Worm (Caenorhabditis elegans) whole organism, L4 larva: ENCODE data around the gene Y50D7A.1.

Experiments used
- ama-1 ChIP-seq: fragments of 150-350 bp; optimal IDR thresholded peaks from 2 replicates; lab custom pipeline; 2014; ENCODE audit warnings: inconsistent platforms, mixed read lengths
- ces-1 ChIP-seq: fragments of 150-350 bp; sonication (generic microtip); optimal IDR thresholded peaks from 4 replicates; lab custom pipeline; 2014; ENCODE audit warnings: missing biosample characterization, missing genetic modification reagents, missing genetic modification characterization
- nhr-41 ChIP-seq: fragments of 200-800 bp; sonication (Bioruptor generic); IDR thresholded peaks from 2 replicates; pipeline ENCODE4 v1.3.6; 2022; ENCODE audit warnings: missing genetic modification reagents, missing genetic modification characterization, missing compliant biosample characterization
- nhr-76 ChIP-seq: fragments of 150-350 bp; optimal IDR thresholded peaks from 2 replicates; lab custom pipeline; 2014; ENCODE audit warnings: missing biosample characterization, missing genetic modification characterization
- pqm-1 ChIP-seq: sonication (generic microtip); optimal IDR thresholded peaks from 2 replicates; lab custom pipeline; 2017; ENCODE audit warnings: missing biosample characterization, missing genetic modification characterization
- skn-1 ChIP-seq: fragments of 150-350 bp; optimal IDR thresholded peaks from 2 replicates; lab custom pipeline; 2014; ENCODE audit warnings: missing biosample characterization, missing genetic modification characterization
- zfp-2 ChIP-seq: sonication (generic microtip); optimal IDR thresholded peaks from 2 replicates; lab custom pipeline; 2016; ENCODE audit warnings: mild to moderate bottlenecking, missing genetic modification characterization, missing compliant biosample characterization
- ztf-11 ChIP-seq: fragments of 150-350 bp; optimal IDR thresholded peaks from 2 replicates; lab custom pipeline; 2014; ENCODE audit warnings: missing biosample characterization, missing genetic modification characterization

DNA sequence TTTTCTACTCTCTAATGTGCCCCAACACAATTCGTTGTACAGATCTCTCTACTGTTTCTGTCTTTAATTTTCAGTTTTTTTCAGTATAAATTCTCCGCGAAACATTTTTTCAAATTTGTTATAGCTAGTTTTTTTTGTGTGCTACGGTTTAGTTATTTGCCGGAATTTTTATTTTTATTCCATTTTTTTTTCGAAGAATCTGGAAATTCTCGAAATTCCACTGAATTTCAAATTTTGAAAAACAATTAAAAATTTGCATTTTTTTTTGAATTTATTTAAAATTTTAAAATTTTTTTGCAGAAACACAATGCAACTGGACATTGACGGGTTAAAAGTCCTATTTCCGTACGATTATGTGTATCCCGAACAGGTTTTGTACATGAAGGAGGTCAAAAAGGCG is 27.6 kb upstream of the Y50D7A.1 start, which contains the start of gene xpd-1:
- no peak for TF ChIP-seq nhr-41
- no peak for TF ChIP-seq zfp-2 (tag; lab: Kevin White, UChicago)
- TF ChIP-seq ces-1 (GFP tag; lab: Kevin White, UChicago) = no peak
- no peak for TF ChIP-seq ztf-11 (tag; lab: Kevin White, UChicago)
- TF ChIP-seq nhr-76 (tag; lab: Kevin White, UChicago) = no peak
- no peak for TF ChIP-seq ama-1 (lab: Kevin White, UChicago)
- no peak for TF ChIP-seq skn-1 (tag; lab: Kevin White, UChicago)
- no peak for TF ChIP-seq pqm-1 (tag; lab: Kevin White, UChicago)
